Worm (Caenorhabditis elegans): ENCODE measurements around the gene sym-1.
A peak's percentile ranks its signal among the peaks of the same experiment; 100 is the strongest.

DNA sequence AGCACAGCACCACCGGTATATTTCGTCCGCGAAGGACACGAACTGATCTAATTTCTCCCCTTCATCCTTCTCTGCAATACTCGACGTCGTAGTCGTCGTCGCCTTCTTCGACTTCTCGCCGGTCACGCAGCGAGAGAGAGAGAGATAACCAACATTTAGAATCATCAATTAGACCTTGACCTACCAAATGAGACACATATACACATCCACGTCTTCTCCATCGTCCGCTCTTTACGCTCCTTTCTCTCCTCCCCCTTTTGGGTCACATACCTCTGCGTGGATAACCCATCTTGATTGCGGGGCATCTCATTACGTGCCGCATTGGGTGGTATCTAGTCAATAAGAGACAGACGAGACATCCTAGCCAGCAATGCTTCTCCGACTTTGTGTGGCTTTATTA, at the start of gene sym-1:
- TF ChIP-seq jun-1 (tag; optimal IDR thresholded peaks at IDR 0.05) (no peak), mdl-1 (tag; optimal IDR thresholded peaks at IDR 0.05) (no peak), sea-2 (GFP tag; optimal IDR thresholded peaks at IDR 0.05) (no peak), nhr-25 (tag; optimal IDR thresholded peaks at IDR 0.05) (peak; percentile 84), pha-4 (tag; optimal IDR thresholded peaks at IDR 0.05) (no peak), lin-39 (tag; optimal IDR thresholded peaks at IDR 0.05) (no peak), lin-15B (tag; optimal IDR thresholded peaks at IDR 0.05) (no peak), elt-3 (tag; optimal IDR thresholded peaks at IDR 0.05) (peak in 1 of 3 experiments; percentile 55), skn-1 (tag; optimal IDR thresholded peaks at IDR 0.05) (no peak), ceh-16 (tag; optimal IDR thresholded peaks at IDR 0.05) (no peak)

Data from whole organism, L3 larva.